Worm (Caenorhabditis elegans) whole organism, L1 larva: Measurements from ENCODE around the gene F11A10.5.

Source experiments
- ama-1 ChIP-seq: fragments of 150-350 bp; optimal IDR thresholded peaks from 2 replicates; lab custom pipeline; 2014
- ceh-82 ChIP-seq, 3 experiments: fragments of 150-350 bp in 1 of 3; sonication (generic microtip) in 2 of 3; optimal IDR thresholded peaks; 2 replicates each; lab custom pipeline; 2014 to 2017; ENCODE audit warnings: missing biosample characterization in 3 of 3, missing genetic modification characterization in 3 of 3
- hlh-4 ChIP-seq: sonication (generic microtip); optimal IDR thresholded peaks from 2 replicates; lab custom pipeline; 2016; ENCODE audit warnings: mild to moderate bottlenecking, missing genetic modification characterization, missing compliant biosample characterization
- lin-14 ChIP-seq: fragments of 200-800 bp; sonication (Bioruptor generic); optimal IDR thresholded peaks from 2 replicates; lab custom pipeline; 2018; ENCODE audit warnings: mild to moderate bottlenecking, missing genetic modification characterization, moderate library complexity, missing compliant biosample characterization
- lin-15B ChIP-seq: fragments of 150-350 bp; sonication (generic microtip); optimal IDR thresholded peaks from 3 replicates; lab custom pipeline; 2014; ENCODE audit warnings: missing biosample characterization, missing genetic modification characterization
- lin-35 ChIP-seq, 2 experiments: fragments of 150-350 bp; optimal IDR thresholded peaks; 2 replicates each; lab custom pipeline; 2014; ENCODE audit warnings: missing biosample characterization in 2 of 2, missing genetic modification characterization in 2 of 2, missing genetic modification reagents in 2 of 2
- lsy-2 ChIP-seq, 2 experiments: fragments of 150-350 bp; optimal IDR thresholded peaks; 2 replicates each; lab custom pipeline; 2014; ENCODE audit warnings: missing biosample characterization in 2 of 2, missing genetic modification characterization in 2 of 2
- pag-3 ChIP-seq: sonication (generic microtip); optimal IDR thresholded peaks from 2 replicates; lab custom pipeline; 2017; ENCODE audit warnings: missing genetic modification characterization, mild to moderate bottlenecking, missing compliant biosample characterization, antibody characterized with exemption, borderline replicate concordance; ENCODE audit not compliant: insufficient read depth
- snpc-4 ChIP-seq: fragments of 150-350 bp; optimal IDR thresholded peaks from 2 replicates; lab custom pipeline; 2014; ENCODE audit warnings: missing biosample characterization, missing genetic modification characterization

ce11 chrIV:12068590-12068989, 25.3 kb upstream of the F11A10.5 start, which contains the start of gene bath-37:
- TF ChIP-seq lin-14 (GFP tag; lab: Kevin White, UChicago) (no peak), lsy-2 (tag; optimal IDR thresholded peaks at IDR 0.05; lab: Kevin White, UChicago) (no peak), pag-3 (tag; lab: Kevin White, UChicago) (no peak), hlh-4 (no peak), ama-1 (lab: Kevin White, UChicago) (no peak), snpc-4 (no peak), lin-15B (no peak), ceh-82 (tag; optimal IDR thresholded peaks at IDR 0.05; lab: Kevin White, UChicago) (no peak), lin-35 (GFP tag; optimal IDR thresholded peaks at IDR 0.05; lab: Kevin White, UChicago) (no peak)
